Fruit fly (Drosophila melanogaster): ENCODE measurements around the gene CG32199.

Gene CG32199

DNA sequence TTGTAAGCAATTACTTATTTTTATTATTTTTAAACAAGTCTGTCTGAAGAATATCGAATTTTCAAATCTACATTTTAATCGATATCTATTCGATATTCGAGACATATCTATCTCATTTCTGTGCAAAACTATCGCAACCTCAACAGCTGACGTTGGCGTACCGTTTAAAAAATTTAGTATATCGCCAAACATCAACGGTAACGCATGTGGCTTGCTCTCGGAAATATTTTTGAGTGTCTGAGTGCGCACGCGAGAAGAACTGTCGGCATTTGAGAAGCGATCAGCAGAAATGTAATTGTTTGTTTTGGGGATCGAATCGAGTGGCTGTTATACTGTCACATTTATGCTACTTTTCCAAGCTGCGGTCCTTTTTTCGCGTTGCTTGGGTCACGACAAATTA is 14.1 kb downstream of the CG32199 start, which contains the start of gene MYPT-75D (continued):
- TF ChIP-seq jumu (GFP tag; optimal IDR thresholded peaks at IDR 0.05) = no peak

DNA sequence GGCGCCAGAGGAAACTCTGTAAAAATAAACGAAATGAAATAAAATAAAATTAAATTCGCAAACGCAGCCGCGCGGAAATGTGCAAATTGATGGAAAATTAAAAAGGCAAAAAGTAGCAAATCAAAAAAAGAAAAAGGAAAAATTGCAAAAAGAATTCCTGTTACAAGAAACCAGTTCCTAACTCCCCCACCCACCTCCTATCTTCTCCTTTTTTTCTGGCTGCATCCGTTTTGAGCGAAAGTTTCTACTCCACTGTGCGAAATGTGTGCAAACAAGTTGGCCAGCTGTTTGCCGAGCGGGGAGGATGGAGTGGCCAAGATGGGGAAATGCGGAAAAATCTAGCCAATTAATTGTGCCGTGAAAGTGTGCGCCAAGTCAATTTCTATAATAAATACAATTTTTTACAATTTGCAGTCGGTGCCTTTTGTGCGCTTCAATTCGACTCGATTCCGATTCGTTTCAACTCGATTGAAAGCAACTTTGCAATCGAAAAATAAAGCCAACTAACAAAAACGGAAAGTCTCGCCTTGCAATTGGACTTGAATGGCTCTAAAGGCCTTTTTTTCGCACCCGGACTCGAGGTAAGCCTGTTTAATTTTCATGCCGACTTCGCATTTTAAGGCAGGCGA is 14.9 kb downstream of the CG32199 start:
- TF ChIP-seq so (GFP tag; IDR thresholded peaks at IDR 0.05) (0 out of 3 replicates have a peak, but pooled peaks have one; percentile 10), sens (GFP tag) (peak; percentile 34), CG14014 (GFP tag; IDR thresholded peaks at IDR 0.05) (0 out of 2 replicates have a peak, but pooled peaks have one; percentile 23), CG15601 (tag; optimal IDR thresholded peaks at IDR 0.05) (peak; percentile 57), Taf1 (GFP tag; IDR thresholded peaks at IDR 0.05) (no peak), Drgx (GFP tag; IDR thresholded peaks at IDR 0.05) (peak; percentile 49; the same call in 1 of the 2 replicates), CG6854 (GFP tag; optimal IDR thresholded peaks at IDR 0.05) (no peak), Sry-δ (GFP tag; optimal IDR thresholded peaks at IDR 0.05) (no peak), Ets65A (GFP tag) (peak; percentile 57)

DNA sequence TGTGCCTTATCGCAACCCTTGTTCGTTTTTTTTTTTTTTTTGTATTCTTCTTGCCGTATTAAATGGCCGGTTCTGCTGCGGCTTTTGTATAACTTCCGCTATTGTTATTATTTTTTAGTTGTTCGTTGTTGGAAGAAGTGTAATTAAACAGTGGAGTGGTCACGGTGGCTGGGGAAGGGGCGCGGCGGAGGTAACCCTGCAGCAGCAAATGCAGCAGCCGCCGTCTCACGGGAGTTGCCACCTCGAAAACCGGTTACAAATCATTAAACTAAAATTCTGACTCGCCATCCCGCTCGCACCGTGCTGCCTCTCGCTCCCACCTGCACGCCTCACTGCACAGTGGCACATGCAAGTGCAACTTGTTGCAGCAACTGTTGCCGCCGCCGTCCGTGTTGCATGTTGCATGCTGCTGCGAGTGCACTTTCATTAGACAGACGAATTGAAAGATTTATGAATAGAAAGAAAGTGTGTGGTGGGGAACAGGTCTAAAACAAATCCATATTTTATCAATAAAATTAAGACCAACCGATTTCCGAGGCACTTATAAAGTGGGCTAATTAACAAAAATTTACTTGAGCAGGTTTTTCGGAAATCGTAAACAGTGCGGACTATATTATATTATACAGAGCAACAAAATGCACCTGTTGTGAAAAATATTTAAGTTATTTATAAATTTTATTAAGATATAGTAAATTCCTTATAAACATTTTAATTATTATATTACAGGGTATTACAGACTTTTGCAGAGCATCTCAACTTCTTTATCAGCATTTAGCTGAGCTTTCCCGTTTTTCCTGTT is 16.2 kb downstream of the CG32199 start:
- TF ChIP-seq jumu (GFP tag; optimal IDR thresholded peaks at IDR 0.05) (no peak), Sox102F (GFP tag; optimal IDR thresholded peaks at IDR 0.05) (no peak), gfzf (GFP tag; optimal IDR thresholded peaks at IDR 0.05) (no peak), CG11504 (tag; optimal IDR thresholded peaks at IDR 0.05) (peak; percentile 88), CG8359 (GFP tag; optimal IDR thresholded peaks at IDR 0.05; ENCODE audit: borderline replicate concordance) (no peak), yki (optimal IDR thresholded peaks at IDR 0.05) (no peak), crol (GFP tag; IDR thresholded peaks at IDR 0.05) (peak; percentile 90), croc (GFP tag; conservative IDR thresholded peaks at IDR 0.05) (no peak), Fer2 (tag; optimal IDR thresholded peaks at IDR 0.05) (no peak), seq (GFP tag; IDR thresholded peaks at IDR 0.05) (no peak), CG14014 (GFP tag; IDR thresholded peaks at IDR 0.05) (no peak), gt (GFP tag; IDR thresholded peaks at IDR 0.05) (no peak), kni (GFP tag; optimal IDR thresholded peaks at IDR 0.05) (peak; percentile 50), CG3847 (GFP tag; IDR thresholded peaks at IDR 0.05) (no peak), CG1832 (GFP tag; optimal IDR thresholded peaks at IDR 0.05) (peak; percentile 80), hkb (optimal IDR thresholded peaks at IDR 0.05) (no peak), hkb (GFP tag; IDR thresholded peaks at IDR 0.05) (peak; percentile 19; the same call in 1 of the 2 replicates), Ada2b (GFP tag; IDR thresholded peaks at IDR 0.05) (no peak), CG31388 (GFP tag; optimal IDR thresholded peaks at IDR 0.05) (no peak), CG2120 (GFP tag; optimal IDR thresholded peaks at IDR 0.05) (no peak), Tbp (GFP tag; optimal IDR thresholded peaks at IDR 0.05) (no peak), CG3281 (GFP tag; optimal IDR thresholded peaks at IDR 0.05) (no peak), Hsf (GFP tag; optimal IDR thresholded peaks at IDR 0.05) (no peak), Dll (GFP tag; IDR thresholded peaks at IDR 0.05; ENCODE audit: partially characterized antibody) (0 out of 4 replicates have a peak, but pooled peaks have one; percentile 27), Jarid2 (GFP tag; optimal IDR thresholded peaks at IDR 0.05) (no peak), Awh (GFP tag; IDR thresholded peaks at IDR 0.05) (0 out of 2 replicates have a peak, but pooled peaks have one; percentile 49), CG11093 (GFP tag; IDR thresholded peaks at IDR 0.05) (0 out of 3 replicates have a peak, but pooled peaks have one; percentile 31), dysf (GFP tag; IDR thresholded peaks at IDR 0.05) (0 out of 3 replicates have a peak, but pooled peaks have one; percentile 5), CG4360 (GFP tag; IDR thresholded peaks at IDR 0.05) (no peak), CG12071 (GFP tag; optimal IDR thresholded peaks at IDR 0.05) (no peak), lab (GFP tag; optimal IDR thresholded peaks at IDR 0.05) (no peak), ato (GFP tag; IDR thresholded peaks at IDR 0.05; ENCODE audit: partially characterized antibody) (no peak), da (GFP tag; optimal IDR thresholded peaks at IDR 0.05) (no peak), ERR (GFP tag; optimal IDR thresholded peaks at IDR 0.05) (no peak), D19A (tag; optimal IDR thresholded peaks at IDR 0.05) (peak; percentile 41), CG18262 (tag; optimal IDR thresholded peaks at IDR 0.05) (no peak), HLHmδ (GFP tag; optimal IDR thresholded peaks at IDR 0.05) (no peak), sqz (GFP tag; optimal IDR thresholded peaks at IDR 0.05) (peak; percentile 64)

Measured in whole organism, embryonic.